Worm (Caenorhabditis elegans) whole organism, L4/young adult: Measurements from ENCODE around the gene F58F12.12.
A peak's percentile ranks its signal among the peaks of the same experiment; 100 is the strongest.

ENCODE experiments used
- W03F9.2 ChIP-seq: fragments of 150-350 bp; optimal IDR thresholded peaks from 2 replicates; lab custom pipeline; 2014; ENCODE audit warnings: missing biosample characterization, missing genetic modification characterization
- dao-5 ChIP-seq: sonication (generic microtip); optimal IDR thresholded peaks from 2 replicates; lab custom pipeline; 2016; ENCODE audit warnings: missing genotype, missing genetic modification characterization, moderate library complexity, missing compliant biosample characterization
- him-1 ChIP-seq: sonication (generic microtip); optimal IDR thresholded peaks from 2 replicates; lab custom pipeline; 2016; ENCODE audit warnings: missing genotype, missing genetic modification reagents, missing genetic modification characterization, missing compliant biosample characterization

F58F12.12 gene

ce11 chrII:6371003-6371402, 10.0 kb upstream of the F58F12.12 start, which contains the start of gene lin-23:
TSS of gene lin-23 (plus strand) at chrII:6371303.
- TF ChIP-seq W03F9.2 (no peak), dao-5 (tag; lab: Kevin White, UChicago) (no peak), him-1 (tag; lab: Kevin White, UChicago) (no peak)

ce11 chrII:6373361-6373760, 7.6 kb upstream of the F58F12.12 start:
- TF ChIP-seq him-1 (tag; lab: Kevin White, UChicago) (no peak), dao-5 (tag; lab: Kevin White, UChicago) (no peak), W03F9.2 (no peak)

- TF ChIP-seq him-1 (tag; lab: Kevin White, UChicago) = no peak
- TF ChIP-seq W03F9.2 = no peak
- TF ChIP-seq dao-5 (tag; lab: Kevin White, UChicago) = no peak
Observed at ce11 chrII:6374646-6375045, 6.3 kb upstream of the F58F12.12 start.

ce11 chrII:6376693-6377092, 4.3 kb upstream of the F58F12.12 start:
- TF ChIP-seq him-1 (tag; lab: Kevin White, UChicago) (no peak), dao-5 (tag; lab: Kevin White, UChicago) (no peak), W03F9.2 (no peak)

ce11 chrII:6377381-6377948, 3.5 kb upstream of the F58F12.12 start:
- TF ChIP-seq W03F9.2 (no peak), dao-5 (tag; lab: Kevin White, UChicago) (no peak), him-1 (tag; lab: Kevin White, UChicago) (no peak)

- TF ChIP-seq W03F9.2 (no peak), dao-5 (tag; lab: Kevin White, UChicago) (no peak)
Observed at ce11 chrII:6379038-6379563, 1.9 kb upstream of the F58F12.12 start.

- TF ChIP-seq W03F9.2 (peak; percentile 83), him-1 (tag; lab: Kevin White, UChicago) (peak; percentile 30), dao-5 (tag; lab: Kevin White, UChicago) (no peak)
Observed at ce11 chrII:6383183-6383695, 2.3 kb downstream of the F58F12.12 start, which contains the start of gene F58F12.1. TSS of gene F58F12.1 (plus strand) at chrII:6383645.

ce11 chrII:6386467-6386866, 5.5 kb downstream of the F58F12.12 start, which contains the start of gene F58F12.4:
TSS of gene F58F12.4 (plus strand) at chrII:6386767.
- TF ChIP-seq dao-5 (tag; lab: Kevin White, UChicago) (no peak), him-1 (tag; lab: Kevin White, UChicago) (no peak), W03F9.2 (no peak)

- TF ChIP-seq him-1 (tag; lab: Kevin White, UChicago) (no peak), W03F9.2 (no peak), dao-5 (tag; lab: Kevin White, UChicago) (no peak)
Observed at ce11 chrII:6387937-6388336, 7.0 kb downstream of the F58F12.12 start, which contains the start of gene F58F12.2. TSS of gene F58F12.2 (minus strand) at chrII:6388037.

- TF ChIP-seq dao-5 (tag; lab: Kevin White, UChicago) = no peak
- no peak for TF ChIP-seq him-1 (tag; lab: Kevin White, UChicago)
- TF ChIP-seq W03F9.2 = no peak
Observed at ce11 chrII:6391195-6391594, 10.2 kb downstream of the F58F12.12 start, which contains the start of gene F58F12.3. TSS of gene F58F12.3 (minus strand) at chrII:6391295.

- TF ChIP-seq him-1 (tag; lab: Kevin White, UChicago) (no peak), dao-5 (tag; lab: Kevin White, UChicago) (no peak), W03F9.2 (no peak)
Observed at ce11 chrII:6394037-6394436, 13.1 kb downstream of the F58F12.12 start.

ce11 chrII:6398406-6398805, 17.4 kb downstream of the F58F12.12 start, which contains the start of gene zig-10:
TSS of gene zig-10 (plus strand) at chrII:6398706.
- TF ChIP-seq W03F9.2 (no peak), him-1 (tag; lab: Kevin White, UChicago) (no peak), dao-5 (tag; lab: Kevin White, UChicago) (no peak)

- no peak for TF ChIP-seq him-1 (tag; lab: Kevin White, UChicago)
- TF ChIP-seq W03F9.2 = no peak
- TF ChIP-seq dao-5 (tag; lab: Kevin White, UChicago) = no peak
Observed at ce11 chrII:6401649-6402048, 20.7 kb downstream of the F58F12.12 start, which contains the start of gene btb-2. TSS of gene btb-2 (plus strand) at chrII:6401949.

ce11 chrII:6403233-6403632, 22.3 kb downstream of the F58F12.12 start, which contains the start of gene T25D10.1:
TSS of gene T25D10.1 (plus strand) at chrII:6403401.
- no peak for TF ChIP-seq him-1 (tag; lab: Kevin White, UChicago)
- TF ChIP-seq dao-5 (tag; lab: Kevin White, UChicago) = no peak
- TF ChIP-seq W03F9.2 = no peak
